In genomic region chrX:12175667-12176278, ce11 we compare ENCODE assay signal across 1 worm cellular context.
A peak's percentile ranks its signal among the peaks of the same experiment; 100 is the strongest.
TF ChIP-seq lines count a peak whose summit lies in the region.

No protein-coding gene starts in this region.

TF ChIP-seq in whole organism, L1 larva, 84 proteins besides CTCF, POLR2A, EP300 and RAD21 (continued from another document):
- TF ChIP-seq nhr-11 (tag; optimal IDR thresholded peaks at IDR 0.05; lab: Kevin White, UChicago) (no peak), xbp-1 (tag; optimal IDR thresholded peaks at IDR 0.05; lab: Kevin White, UChicago) (no peak), Y116A8C.19 (tag; optimal IDR thresholded peaks at IDR 0.05; lab: Kevin White, UChicago; ENCODE audit: borderline replicate concordance) (no peak), ama-1 (optimal IDR thresholded peaks at IDR 0.05; lab: Kevin White, UChicago) (no peak), lin-39 (tag; optimal IDR thresholded peaks at IDR 0.05; lab: Kevin White, UChicago) (no peak), nhr-237 (tag; optimal IDR thresholded peaks at IDR 0.05; lab: Kevin White, UChicago) (no peak), mep-1 (tag; optimal IDR thresholded peaks at IDR 0.05; lab: Kevin White, UChicago) (peak; percentile 17), efl-1 (optimal IDR thresholded peaks at IDR 0.05; lab: Kevin White, UChicago) (no peak), efl-1 (GFP tag; optimal IDR thresholded peaks at IDR 0.05 in 1 of 2; lab: Kevin White, UChicago) (peak in 1 of 2 experiments; percentile 50), aha-1 (tag; optimal IDR thresholded peaks at IDR 0.05; lab: Kevin White, UChicago) (no peak), hlh-4 (tag; optimal IDR thresholded peaks at IDR 0.05; lab: Kevin White, UChicago) (no peak), lin-14 (GFP tag; optimal IDR thresholded peaks at IDR 0.05; lab: Kevin White, UChicago) (peak; percentile 25), pax-3 (tag; optimal IDR thresholded peaks at IDR 0.05; lab: Kevin White, UChicago) (no peak), tbx-2 (tag; optimal IDR thresholded peaks at IDR 0.05; lab: Kevin White, UChicago) (peak; percentile 10), lsy-2 (tag; optimal IDR thresholded peaks at IDR 0.05; lab: Kevin White, UChicago) (no peak), nhr-28 (tag; optimal IDR thresholded peaks at IDR 0.05; lab: Kevin White, UChicago) (no peak), sup-37 (GFP tag; optimal IDR thresholded peaks at IDR 0.05; lab: Kevin White, UChicago) (peak; percentile 36), nhr-47 (tag; optimal IDR thresholded peaks at IDR 0.05; lab: Kevin White, UChicago) (no peak), unc-30 (tag; optimal IDR thresholded peaks at IDR 0.05; lab: Kevin White, UChicago) (no peak), nhr-19 (GFP tag; conservative IDR thresholded peaks at IDR 0.05; lab: Robert Waterston, UW) (peak; percentile 19; the same call in 1 of the 2 replicates), ceh-82 (tag; optimal IDR thresholded peaks at IDR 0.05; lab: Kevin White, UChicago) (peak in 2 of 3 experiments; percentile 1 to 6), dsc-1 (tag; optimal IDR thresholded peaks at IDR 0.05; lab: Kevin White, UChicago) (peak; percentile 45), aly-2 (tag; optimal IDR thresholded peaks at IDR 0.05; lab: Kevin White, UChicago) (no peak)
TF ChIP-seq in whole organism, L1 larva: peak in this region for 11.
